Worm (Caenorhabditis elegans) whole organism, mixed stage, embryonic: ENCODE measurements around the gene chil-15.

Source experiments
- M03D4.4 ChIP-seq: sonication (generic microtip); optimal IDR thresholded peaks from 2 replicates; lab custom pipeline; 2017; ENCODE audit warnings: mild to moderate bottlenecking, missing genetic modification characterization, missing compliant biosample characterization
- bed-3 ChIP-seq: fragments of 200-800 bp; sonication (Bioruptor generic); optimal IDR thresholded peaks from 3 replicates; lab custom pipeline; 2018; ENCODE audit warnings: mild to moderate bottlenecking, missing genetic modification characterization, moderate library complexity, missing compliant biosample characterization
- blmp-1 ChIP-seq: fragments of 150-350 bp; optimal IDR thresholded peaks from 2 replicates; lab custom pipeline; 2014; ENCODE audit warnings: missing biosample characterization, missing genetic modification characterization
- ceh-39 ChIP-seq: fragments of 150-350 bp; optimal IDR thresholded peaks from 2 replicates; lab custom pipeline; 2014; ENCODE audit warnings: missing biosample characterization, missing genetic modification characterization
- ceh-83 ChIP-seq: fragments of 200-800 bp; sonication (Bioruptor generic); optimal IDR thresholded peaks from 2 replicates; lab custom pipeline; 2018; ENCODE audit warnings: mild to moderate bottlenecking, missing genetic modification characterization, missing compliant biosample characterization
- ces-1 ChIP-seq: fragments of 150-350 bp; optimal IDR thresholded peaks from 2 replicates; lab custom pipeline; 2014; ENCODE audit warnings: missing biosample characterization, missing genetic modification reagents, missing genetic modification characterization
- cnd-1 ChIP-seq: fragments of 200-800 bp; sonication (Bioruptor generic); optimal IDR thresholded peaks from 2 replicates; lab custom pipeline; 2018; ENCODE audit warnings: mild to moderate bottlenecking, missing genetic modification characterization, missing compliant biosample characterization
- drap-1 ChIP-seq: fragments of 200-800 bp; sonication (Bioruptor generic); optimal IDR thresholded peaks from 3 replicates; lab custom pipeline; 2018; ENCODE audit warnings: mild to moderate bottlenecking, missing genetic modification characterization, missing compliant biosample characterization
- elt-1 ChIP-seq: sonication (generic microtip); optimal IDR thresholded peaks from 2 replicates; lab custom pipeline; 2017; ENCODE audit warnings: missing genetic modification characterization, mild to moderate bottlenecking, missing compliant biosample characterization, antibody characterized with exemption, moderate library complexity, borderline replicate concordance; ENCODE audit not compliant: insufficient read depth
- elt-3 ChIP-seq: fragments of 150-350 bp; optimal IDR thresholded peaks from 2 replicates; lab custom pipeline; 2014; ENCODE audit warnings: missing biosample characterization, missing genetic modification characterization
- flh-1 ChIP-seq: fragments of 200-800 bp; sonication (Bioruptor generic); optimal IDR thresholded peaks from 2 replicates; lab custom pipeline; 2018; ENCODE audit warnings: mild to moderate bottlenecking, missing genetic modification characterization, moderate library complexity, missing compliant biosample characterization
- ham-2 ChIP-seq: fragments of 200-800 bp; sonication (Bioruptor generic); optimal IDR thresholded peaks from 2 replicates; lab custom pipeline; 2018; ENCODE audit warnings: mild to moderate bottlenecking, missing genetic modification characterization, missing compliant biosample characterization
- hlh-1 ChIP-seq: fragments of 150-350 bp; optimal IDR thresholded peaks from 2 replicates; lab custom pipeline; 2014; ENCODE audit warnings: missing biosample characterization, missing genetic modification reagents, missing genetic modification characterization
- lin-13 ChIP-seq: fragments of 150-350 bp; optimal IDR thresholded peaks from 2 replicates; lab custom pipeline; 2014; ENCODE audit warnings: missing biosample characterization, missing genetic modification characterization
- lin-32 ChIP-seq: fragments of 200-800 bp; sonication (Bioruptor generic); optimal IDR thresholded peaks from 2 replicates; lab custom pipeline; 2018; ENCODE audit warnings: mild to moderate bottlenecking, missing genetic modification characterization, missing compliant biosample characterization
- lsy-2 ChIP-seq: fragments of 150-350 bp; optimal IDR thresholded peaks from 2 replicates; lab custom pipeline; 2014; ENCODE audit warnings: missing biosample characterization, missing genetic modification characterization
- mab-5 ChIP-seq: fragments of 150-350 bp; optimal IDR thresholded peaks from 2 replicates; lab custom pipeline; 2014; ENCODE audit warnings: missing biosample characterization, missing genetic modification characterization
- mep-1 ChIP-seq: fragments of 150-350 bp; optimal IDR thresholded peaks from 2 replicates; lab custom pipeline; 2017; ENCODE audit warnings: missing biosample characterization, missing genetic modification reagents, missing genetic modification characterization, inconsistent platforms
- mls-2 ChIP-seq: sonication (generic microtip); optimal IDR thresholded peaks from 2 replicates; lab custom pipeline; 2016; ENCODE audit warnings: mild to moderate bottlenecking, missing genetic modification characterization, moderate library complexity, missing compliant biosample characterization
- nhr-12 ChIP-seq: fragments of 150-350 bp; optimal IDR thresholded peaks from 2 replicates; lab custom pipeline; 2014; ENCODE audit warnings: missing biosample characterization, missing genetic modification characterization
- nhr-2 ChIP-seq: fragments of 150-350 bp; optimal IDR thresholded peaks from 2 replicates; lab custom pipeline; 2014; ENCODE audit warnings: missing biosample characterization, missing genetic modification characterization
- nhr-28 ChIP-seq: fragments of 150-350 bp; optimal IDR thresholded peaks from 2 replicates; lab custom pipeline; 2014; ENCODE audit warnings: missing biosample characterization, missing genetic modification characterization
- nhr-76 ChIP-seq: sonication (generic microtip); optimal IDR thresholded peaks from 2 replicates; lab custom pipeline; 2017; ENCODE audit warnings: missing biosample characterization, missing genetic modification characterization
- pha-4 ChIP-seq: fragments of 150-350 bp; optimal IDR thresholded peaks from 2 replicates; lab custom pipeline; 2018; ENCODE audit warnings: missing biosample characterization, missing genetic modification reagents, missing genetic modification characterization
- sem-2 ChIP-seq: fragments of 200-800 bp; sonication (Bioruptor generic); optimal IDR thresholded peaks from 2 replicates; lab custom pipeline; 2018; ENCODE audit warnings: mild to moderate bottlenecking, missing genetic modification characterization, missing compliant biosample characterization
- snpc-4 ChIP-seq: fragments of 150-350 bp; optimal IDR thresholded peaks from 2 replicates; lab custom pipeline; 2014; ENCODE audit warnings: missing biosample characterization, missing genetic modification characterization
- sptf-1 ChIP-seq: sonication (generic microtip); optimal IDR thresholded peaks from 2 replicates; lab custom pipeline; 2017; ENCODE audit warnings: mild to moderate bottlenecking, missing genetic modification characterization, moderate library complexity, missing compliant biosample characterization
- tbx-8 ChIP-seq: fragments of 200-800 bp; sonication (Bioruptor generic); optimal IDR thresholded peaks from 2 replicates; lab custom pipeline; 2018; ENCODE audit warnings: mild to moderate bottlenecking, missing genetic modification characterization, moderate library complexity, missing compliant biosample characterization
- unc-120 ChIP-seq: sonication (generic microtip); optimal IDR thresholded peaks from 2 replicates; lab custom pipeline; 2017; ENCODE audit warnings: missing genetic modification characterization, missing compliant biosample characterization; ENCODE audit not compliant: poor library complexity, severe bottlenecking
- unc-39 ChIP-seq: fragments of 150-350 bp; optimal IDR thresholded peaks from 2 replicates; lab custom pipeline; 2014; ENCODE audit warnings: missing biosample characterization, missing genetic modification characterization
- ztf-11 ChIP-seq: fragments of 150-350 bp; optimal IDR thresholded peaks from 2 replicates; lab custom pipeline; 2014; ENCODE audit warnings: missing biosample characterization, missing genetic modification characterization

chil-15 gene

ce11 chrII:9418065-9418567 is 25.3 kb downstream of the chil-15 start, which contains the start of the genes M176.4 and M176.16:
TSS of gene M176.4 (plus strand) at chrII:9418365.
TSS of gene M176.16 (plus strand) at chrII:9418517.
- TF ChIP-seq blmp-1 (no peak), sem-2 (GFP tag; lab: Kevin White, UChicago) (no peak), mab-5 (tag; lab: Kevin White, UChicago) (no peak), nhr-76 (tag; lab: Kevin White, UChicago) (no peak), cnd-1 (no peak), lsy-2 (tag; lab: Kevin White, UChicago) (no peak), unc-39 (tag; lab: Kevin White, UChicago) (no peak), lin-32 (GFP tag; lab: Kevin White, UChicago) (no peak), sptf-1 (tag; lab: Kevin White, UChicago) (no peak), ceh-83 (GFP tag; lab: Kevin White, UChicago) (no peak), drap-1 (GFP tag; lab: Kevin White, UChicago) (no peak), hlh-1 (tag; lab: Kevin White, UChicago) (no peak)

ce11 chrII:9416381-9417276 is 26.8 kb downstream of the chil-15 start, which contains the start of the genes gss-1 and chch-3:
TSS of gene gss-1 (minus strand) at chrII:9416431.
TSS of gene chch-3 (plus strand) at chrII:9417013.
- no peak for TF ChIP-seq elt-1 (tag; lab: Kevin White, UChicago)
- peak; percentile 39 for TF ChIP-seq ham-2 (GFP tag; lab: Kevin White, UChicago)
- TF ChIP-seq mep-1 = peak; percentile 68
- TF ChIP-seq ceh-83 (GFP tag; lab: Kevin White, UChicago) = no peak
- no peak for TF ChIP-seq ztf-11 (tag; lab: Kevin White, UChicago)
- peak; percentile 38 for TF ChIP-seq lsy-2 (tag; lab: Kevin White, UChicago)
- peak; percentile 27 for TF ChIP-seq lin-13 (tag; lab: Kevin White, UChicago)
- TF ChIP-seq, all 35 proteins: peak for 4

DNA sequence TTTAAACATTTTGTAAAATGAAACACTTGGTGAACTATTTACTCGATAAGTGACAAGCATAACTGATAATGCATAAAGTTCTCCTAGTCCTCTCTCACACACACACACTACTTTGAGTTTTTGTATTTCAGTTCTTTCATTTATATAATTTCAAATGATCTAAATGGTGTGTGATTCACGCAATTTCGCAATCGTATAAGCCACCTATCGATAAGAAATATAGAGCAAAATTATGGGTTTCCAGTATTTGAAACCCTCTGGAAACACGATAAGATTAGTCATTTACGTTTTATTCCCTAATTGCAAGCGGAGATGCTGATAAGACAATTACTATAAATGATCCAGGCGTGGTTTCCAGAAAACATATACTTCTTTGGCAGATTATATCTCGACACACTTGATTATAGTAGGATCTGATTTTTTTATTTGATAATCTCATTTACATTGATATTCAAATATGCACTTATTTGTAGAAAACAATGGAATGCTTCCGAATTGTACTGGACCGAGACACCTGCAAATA is 31.3 kb downstream of the chil-15 start, which contains the start of gene arrd-3:
Gene arrd-3 (plus strand): TSS at position 473 of the 523 bp plus-strand sequence.
- TF ChIP-seq sptf-1 (tag; lab: Kevin White, UChicago) (no peak), nhr-2 (no peak), ceh-83 (GFP tag; lab: Kevin White, UChicago) (no peak), lin-32 (GFP tag; lab: Kevin White, UChicago) (no peak), ham-2 (GFP tag; lab: Kevin White, UChicago) (no peak), lin-13 (tag; lab: Kevin White, UChicago) (no peak), snpc-4 (tag; lab: Kevin White, UChicago) (no peak), elt-3 (tag; lab: Kevin White, UChicago) (no peak), cnd-1 (no peak), mep-1 (no peak), nhr-28 (tag; lab: Kevin White, UChicago) (no peak), ceh-39 (tag; lab: Kevin White, UChicago) (no peak), M03D4.4 (no peak), ces-1 (GFP tag; lab: Kevin White, UChicago) (no peak), lsy-2 (tag; lab: Kevin White, UChicago) (no peak), flh-1 (GFP tag; lab: Kevin White, UChicago) (no peak), mls-2 (tag; lab: Kevin White, UChicago) (no peak), mab-5 (tag; lab: Kevin White, UChicago) (no peak), nhr-12 (tag; lab: Kevin White, UChicago) (no peak)

DNA sequence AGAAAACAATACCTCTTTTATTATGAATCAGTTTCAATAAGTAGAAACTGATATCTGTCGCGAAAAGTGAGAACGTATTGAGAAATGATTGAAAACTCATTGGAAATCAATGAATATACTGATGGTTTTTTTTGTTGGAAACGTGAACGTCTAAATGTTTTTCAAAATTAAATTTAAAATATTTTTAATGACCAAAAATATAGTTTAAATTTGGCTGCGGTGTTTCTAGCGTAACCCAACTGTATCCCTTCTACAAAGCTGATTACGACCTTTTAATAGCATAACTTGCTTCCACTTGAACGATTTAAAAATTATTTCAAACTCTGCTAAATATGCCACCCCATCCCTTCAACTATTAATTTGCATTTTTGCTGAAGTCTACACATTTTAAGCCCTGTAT is 31.9 kb downstream of the chil-15 start, which contains the start of gene M176.9:
Gene M176.9 (minus strand): TSS at position 101 of the 400 bp plus-strand sequence.
- no peak for TF ChIP-seq pha-4 (tag; lab: Kevin White, UChicago)
- TF ChIP-seq unc-120 = no peak
- no peak for TF ChIP-seq blmp-1
- TF ChIP-seq bed-3 = no peak
- no peak for TF ChIP-seq nhr-12 (tag; lab: Kevin White, UChicago)
- no peak for TF ChIP-seq hlh-1 (tag; lab: Kevin White, UChicago)
- TF ChIP-seq tbx-8 (GFP tag; lab: Kevin White, UChicago) = no peak
- TF ChIP-seq elt-1 (tag; lab: Kevin White, UChicago) = no peak
- TF ChIP-seq M03D4.4 = no peak
- no peak for TF ChIP-seq cnd-1
